Worm (Caenorhabditis elegans): ENCODE data around the gene K07F5.7.

- TF ChIP-seq tbx-37 (GFP tag; conservative IDR thresholded peaks at IDR 0.05), result no peak
- TF ChIP-seq aly-1 (tag; optimal IDR thresholded peaks at IDR 0.05), result no peak
- no peak for TF ChIP-seq ama-1 (optimal IDR thresholded peaks at IDR 0.05)
- no peak for TF ChIP-seq F13C5.2 (tag; optimal IDR thresholded peaks at IDR 0.05)
- no peak for TF ChIP-seq hnd-1 (tag; optimal IDR thresholded peaks at IDR 0.05)
- no peak for TF ChIP-seq ets-7 (tag; optimal IDR thresholded peaks at IDR 0.05)
Observed at ce11 chrIV:9840984-9841590, 6.9 kb downstream of the K07F5.7 start, which contains the start of the genes kin-24 and msp-56.

Data from whole organism, early embryonic.